Worm (Caenorhabditis elegans): ENCODE results near the gene F49E12.12.

The F49E12.12 gene

ce11 chrII:8381197-8381596 is at the start of gene F49E12.12:
Gene F49E12.12 (plus strand): TSS chrII:8381497.
- no peak for TF ChIP-seq unc-62 (GFP tag; optimal IDR thresholded peaks at IDR 0.05)

- TF ChIP-seq unc-62 (GFP tag; optimal IDR thresholded peaks at IDR 0.05): no peak
These were observed 47.7 kb upstream of the F49E12.12 start, which contains the start of gene C26D10.7 for ce11 chrII:8333643-8334042. Gene C26D10.7 (plus strand): TSS chrII:8333943.

- TF ChIP-seq unc-62 (GFP tag; optimal IDR thresholded peaks at IDR 0.05): no peak
These were observed 42.2 kb upstream of the F49E12.12 start for ce11 chrII:8339108-8339507.

- no peak for TF ChIP-seq unc-62 (GFP tag; optimal IDR thresholded peaks at IDR 0.05)
These were observed 36.5 kb upstream of the F49E12.12 start for ce11 chrII:8344803-8345202.

- no peak for TF ChIP-seq unc-62 (GFP tag; optimal IDR thresholded peaks at IDR 0.05)
These were observed 35.7 kb upstream of the F49E12.12 start for ce11 chrII:8345613-8346012.

ce11 chrII:8346384-8346783 is 34.9 kb upstream of the F49E12.12 start, which contains the start of gene eff-1:
Gene eff-1 (plus strand): TSS chrII:8346684.
- TF ChIP-seq unc-62 (GFP tag; optimal IDR thresholded peaks at IDR 0.05): no peak

- TF ChIP-seq unc-62 (GFP tag; optimal IDR thresholded peaks at IDR 0.05): no peak
These were observed 28.0 kb upstream of the F49E12.12 start for ce11 chrII:8353288-8353687.

ce11 chrII:8354233-8354750 is 27.0 kb upstream of the F49E12.12 start, which contains the start of gene C26D10.6:
Gene C26D10.6 (minus strand): TSS chrII:8354700.
- TF ChIP-seq unc-62 (GFP tag; optimal IDR thresholded peaks at IDR 0.05): no peak

ce11 chrII:8358466-8358865 is 22.8 kb upstream of the F49E12.12 start:
- no peak for TF ChIP-seq unc-62 (GFP tag; optimal IDR thresholded peaks at IDR 0.05)

ce11 chrII:8359350-8359749 is 21.9 kb upstream of the F49E12.12 start, which contains the start of gene col-77:
Gene col-77 (minus strand): TSS chrII:8359381.
- TF ChIP-seq unc-62 (GFP tag; optimal IDR thresholded peaks at IDR 0.05): no peak

ce11 chrII:8360453-8360852 is 20.8 kb upstream of the F49E12.12 start, which contains the start of gene M195.2:
Gene M195.2 (plus strand): TSS chrII:8360753.
- TF ChIP-seq unc-62 (GFP tag; optimal IDR thresholded peaks at IDR 0.05): no peak

ce11 chrII:8369059-8369458 is 12.2 kb upstream of the F49E12.12 start, which contains the start of gene amt-3:
Gene amt-3 (minus strand): TSS chrII:8369159.
- TF ChIP-seq unc-62 (GFP tag; optimal IDR thresholded peaks at IDR 0.05): no peak

- no peak for TF ChIP-seq unc-62 (GFP tag; optimal IDR thresholded peaks at IDR 0.05)
These were observed 11.1 kb upstream of the F49E12.12 start for ce11 chrII:8370194-8370593.

ce11 chrII:8377722-8378121 is 3.6 kb upstream of the F49E12.12 start:
- TF ChIP-seq unc-62 (GFP tag; optimal IDR thresholded peaks at IDR 0.05): no peak

ce11 chrII:8380188-8380587 is 1.1 kb upstream of the F49E12.12 start:
- TF ChIP-seq unc-62 (GFP tag; optimal IDR thresholded peaks at IDR 0.05): no peak

ce11 chrII:8382880-8383279 is 1.6 kb downstream of the F49E12.12 start:
- TF ChIP-seq unc-62 (GFP tag; optimal IDR thresholded peaks at IDR 0.05): no peak

ce11 chrII:8384344-8384743 is 3.0 kb downstream of the F49E12.12 start:
- TF ChIP-seq unc-62 (GFP tag; optimal IDR thresholded peaks at IDR 0.05): no peak

- TF ChIP-seq unc-62 (GFP tag; optimal IDR thresholded peaks at IDR 0.05): no peak
These were observed 4.3 kb downstream of the F49E12.12 start for ce11 chrII:8385561-8385960.

All from whole organism, dauer.